Worm (Caenorhabditis elegans): ENCODE results near the gene tyra-3.

- TF ChIP-seq hpl-2 (GFP tag; optimal IDR thresholded peaks at IDR 0.05) (no peak), aly-2 (tag; optimal IDR thresholded peaks at IDR 0.05) (no peak), sptf-1 (tag; optimal IDR thresholded peaks at IDR 0.05) (no peak), fos-1 (tag; optimal IDR thresholded peaks at IDR 0.05) (no peak), swsn-7 (tag; optimal IDR thresholded peaks at IDR 0.05) (peak; percentile 30), ceh-82 (tag; optimal IDR thresholded peaks at IDR 0.05) (peak in 1 of 3 experiments; percentile 28), sup-37 (GFP tag; optimal IDR thresholded peaks at IDR 0.05) (no peak), mep-1 (tag; optimal IDR thresholded peaks at IDR 0.05) (no peak), xbp-1 (tag; optimal IDR thresholded peaks at IDR 0.05) (no peak), nhr-12 (tag; optimal IDR thresholded peaks at IDR 0.05) (no peak), zag-1 (tag; optimal IDR thresholded peaks at IDR 0.05) (no peak), ztf-11 (tag; optimal IDR thresholded peaks at IDR 0.05) (no peak), vab-15 (tag; optimal IDR thresholded peaks at IDR 0.05) (no peak), elt-3 (tag; optimal IDR thresholded peaks at IDR 0.05) (no peak)
Observed at ce11 chrX:4899623-4900022, 48.2 kb upstream of the tyra-3 start.
